Fruit fly (Drosophila melanogaster) Kc167 (cell line): Measurements from ENCODE around the gene Gtpx.

Experiments used
- Myc ChIP-seq: fragments of >200 bp; optimal IDR thresholded peaks from 2 replicates; lab custom pipeline; 2017; ENCODE audit warnings: missing external identifiers
- Sin3A ChIP-seq: fragments of >200 bp; optimal IDR thresholded peaks from 2 replicates; lab custom pipeline; 2018; ENCODE audit warnings: missing external identifiers
- h ChIP-seq: fragments of >200 bp; optimal IDR thresholded peaks from 3 replicates; lab custom pipeline; 2018; ENCODE audit warnings: missing external identifiers
- insv ChIP-seq: fragments of >200 bp; optimal IDR thresholded peaks from 3 replicates; lab custom pipeline; 2018; ENCODE audit warnings: missing external identifiers
- psq ChIP-seq: fragments of >200 bp; optimal IDR thresholded peaks from 2 replicates; lab custom pipeline; 2017; ENCODE audit warnings: missing external identifiers
- ttk ChIP-seq: sonication (Bioruptor generic); optimal IDR thresholded peaks from 2 replicates; lab custom pipeline; 2017; ENCODE audit warnings: missing external identifiers

The Gtpx gene

DNA sequence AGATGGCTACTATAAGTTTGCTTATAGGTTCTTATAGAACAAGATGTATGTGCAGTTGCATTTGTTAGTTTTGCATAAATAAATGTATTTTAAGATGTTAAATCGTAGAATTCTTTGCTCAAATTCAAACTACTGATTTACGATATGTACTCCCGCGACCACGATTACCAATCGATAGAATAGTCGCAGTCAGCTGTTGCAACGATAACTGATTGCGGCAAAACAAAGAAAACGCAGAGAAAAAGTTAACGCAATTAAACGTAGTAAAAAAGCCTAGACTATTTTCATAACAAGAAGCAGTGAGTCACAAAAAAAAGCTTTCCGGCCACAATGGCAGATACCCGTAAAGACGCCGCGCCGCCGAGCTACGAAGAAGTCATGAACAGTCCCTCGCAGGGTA, 50.5 kb downstream of the Gtpx start, which contains the start of gene CG12012:
Gene CG12012 (plus strand): TSS at position 207 of the 400 bp plus-strand sequence.
- TF ChIP-seq h (lab: Kevin White, UChicago) (no peak), psq (lab: Kevin White, UChicago) (no peak), Myc (lab: Kevin White, UChicago) (no peak), ttk (no peak), Sin3A (no peak), insv (lab: Kevin White, UChicago) (no peak)

DNA sequence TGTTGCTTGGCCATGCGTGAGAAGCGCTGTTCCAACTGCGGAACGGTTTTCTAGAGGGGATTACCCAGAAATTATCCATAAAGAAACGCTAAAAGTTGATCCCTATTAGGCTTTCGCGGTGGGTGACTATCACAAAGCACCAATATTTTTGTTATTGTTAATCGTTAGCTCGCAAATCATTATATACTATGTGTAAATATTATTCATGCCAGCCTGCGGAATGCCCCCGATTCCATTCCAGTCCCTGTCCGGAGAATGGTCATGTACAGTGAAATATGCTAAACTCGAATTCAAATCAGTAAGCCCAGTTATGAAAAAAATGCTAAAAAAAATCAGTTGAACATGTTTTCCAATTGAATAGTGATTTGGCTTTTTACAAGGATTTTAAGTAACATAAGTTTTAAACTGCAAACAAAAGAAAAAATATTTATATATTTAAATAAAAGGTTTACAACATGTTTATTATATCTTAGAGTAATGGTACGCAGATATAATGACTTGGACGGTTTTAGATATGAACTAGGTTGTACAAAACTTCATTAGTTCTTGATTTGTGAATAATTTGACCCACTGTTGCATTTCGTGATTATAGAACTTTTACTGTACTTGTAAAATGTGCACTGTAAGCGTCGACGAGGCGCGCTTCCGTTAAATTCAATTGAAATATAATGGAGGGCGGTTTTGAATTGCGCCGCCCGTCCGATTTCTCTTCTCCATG, 51.3 kb downstream of the Gtpx start:
- no peak for TF ChIP-seq insv (lab: Kevin White, UChicago)
- no peak for TF ChIP-seq Myc (lab: Kevin White, UChicago)

DNA sequence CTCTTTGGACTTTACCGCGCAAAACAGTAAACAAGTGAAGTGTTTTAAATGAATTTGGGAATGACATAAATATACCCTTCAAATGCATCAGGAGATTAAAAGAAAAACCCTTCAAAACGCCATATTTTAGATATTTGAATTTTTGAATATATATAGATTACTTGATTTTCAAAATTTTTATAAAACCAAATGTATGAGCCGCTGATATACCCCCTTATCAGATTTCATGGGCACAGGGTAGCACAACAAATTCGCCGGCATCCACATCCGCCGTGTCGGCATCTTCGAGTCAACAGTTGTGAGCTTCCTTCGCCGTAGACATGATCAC, 51.9 kb downstream of the Gtpx start, which contains the start of gene Ids:
Gene Ids (plus strand): TSS at position 304 of the 328 bp plus-strand sequence.
- TF ChIP-seq ttk: no peak
- TF ChIP-seq psq (lab: Kevin White, UChicago): no peak
- no peak for TF ChIP-seq Myc (lab: Kevin White, UChicago)
- no peak for TF ChIP-seq h (lab: Kevin White, UChicago)
- TF ChIP-seq Sin3A: no peak
- no peak for TF ChIP-seq insv (lab: Kevin White, UChicago)
